Worm (Caenorhabditis elegans): Measurements from ENCODE around the gene F53A9.7.
"Not testable (repeated sequence)": the region's sequence is repeated elsewhere in the genome, so short reads cannot be mapped to it uniquely, and the experiment has no call there.

Gene F53A9.7

DNA sequence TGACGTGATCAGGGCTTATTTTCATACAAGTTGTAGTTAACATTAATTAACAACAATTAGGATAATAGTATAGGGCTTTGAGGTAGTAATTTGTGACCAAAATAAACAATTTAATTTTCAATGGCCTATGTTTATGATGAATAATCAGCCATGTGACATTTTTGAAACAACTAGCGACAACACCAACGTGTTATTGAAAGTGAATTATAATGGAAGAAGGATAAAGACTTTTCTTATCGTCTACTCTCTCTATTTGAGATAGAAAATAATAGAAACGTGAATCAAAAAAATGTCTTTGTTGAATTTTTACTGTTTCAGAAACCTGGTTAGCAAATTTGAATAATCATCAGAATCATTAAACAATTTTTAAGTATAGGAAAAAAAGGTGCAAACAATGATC lies 21.1 kb upstream of the F53A9.7 start:
- TF ChIP-seq nhr-6 (tag; optimal IDR thresholded peaks at IDR 0.05): no peak
- TF ChIP-seq lin-39 (tag; optimal IDR thresholded peaks at IDR 0.05): no peak
- no peak for TF ChIP-seq ama-1 (optimal IDR thresholded peaks at IDR 0.05)
- no peak for TF ChIP-seq fos-1 (tag; optimal IDR thresholded peaks at IDR 0.05)
- TF ChIP-seq sma-9 (GFP tag; optimal IDR thresholded peaks at IDR 0.05): no peak
- TF ChIP-seq sma-9 (tag; optimal IDR thresholded peaks at IDR 0.05): no peak
- no peak for TF ChIP-seq C34F6.9 (tag; optimal IDR thresholded peaks at IDR 0.05)
- no peak for TF ChIP-seq peb-1 (tag; optimal IDR thresholded peaks at IDR 0.05)
- TF ChIP-seq nhr-25 (tag; optimal IDR thresholded peaks at IDR 0.05): no peak

DNA sequence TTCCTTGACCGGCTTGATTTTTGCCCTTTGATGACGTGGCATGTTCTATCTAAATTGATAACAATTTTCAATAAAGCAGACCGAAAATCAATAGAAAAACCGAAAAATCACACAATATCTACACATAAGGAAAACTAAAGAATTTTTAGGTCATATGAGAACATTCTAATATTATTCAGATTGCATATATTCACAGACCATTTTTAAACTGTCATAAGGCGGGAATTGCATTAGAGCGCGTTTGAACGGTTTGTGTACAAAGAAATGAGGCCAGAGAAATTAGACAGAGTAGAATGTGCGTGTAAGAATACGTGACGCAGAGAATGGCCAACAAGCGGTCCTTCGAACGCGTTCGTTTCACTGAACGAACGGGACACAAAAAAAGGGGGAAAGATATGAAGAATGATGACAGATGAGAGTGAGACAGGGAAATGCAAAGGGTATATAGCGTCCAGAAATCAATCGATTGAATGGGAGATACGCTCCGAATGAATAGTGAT lies 20.3 kb upstream of the F53A9.7 start, which contains the start of gene M02D8.3:
Gene M02D8.3 (minus strand): TSS at position 51 of the 500 bp plus-strand sequence.
- TF ChIP-seq nhr-11 (tag; optimal IDR thresholded peaks at IDR 0.05) (no peak), nhr-129 (tag; optimal IDR thresholded peaks at IDR 0.05) (peak; percentile 47), C34F6.9 (tag; optimal IDR thresholded peaks at IDR 0.05) (peak; percentile 55), skn-1 (tag; optimal IDR thresholded peaks at IDR 0.05) (no peak), nhr-21 (tag; optimal IDR thresholded peaks at IDR 0.05) (peak; percentile 36), nhr-12 (tag; optimal IDR thresholded peaks at IDR 0.05) (no peak), zag-1 (tag; optimal IDR thresholded peaks at IDR 0.05) (no peak), fos-1 (tag; optimal IDR thresholded peaks at IDR 0.05) (peak; percentile 55), ztf-1 (GFP tag; conservative IDR thresholded peaks at IDR 0.05) (no peak), crh-2 (tag; optimal IDR thresholded peaks at IDR 0.05) (peak; percentile 58), mbf-1 (tag; optimal IDR thresholded peaks at IDR 0.05) (no peak), ama-1 (optimal IDR thresholded peaks at IDR 0.05) (no peak), sem-4 (tag; optimal IDR thresholded peaks at IDR 0.05) (peak; percentile 17), lsy-2 (tag; optimal IDR thresholded peaks at IDR 0.05) (peak in 1 of 2 experiments; percentile 61), mab-5 (tag; optimal IDR thresholded peaks at IDR 0.05) (no peak), sma-9 (GFP tag; optimal IDR thresholded peaks at IDR 0.05) (peak; percentile 5), sma-9 (tag; optimal IDR thresholded peaks at IDR 0.05) (no peak), snpc-4 (tag; optimal IDR thresholded peaks at IDR 0.05) (no peak)

DNA sequence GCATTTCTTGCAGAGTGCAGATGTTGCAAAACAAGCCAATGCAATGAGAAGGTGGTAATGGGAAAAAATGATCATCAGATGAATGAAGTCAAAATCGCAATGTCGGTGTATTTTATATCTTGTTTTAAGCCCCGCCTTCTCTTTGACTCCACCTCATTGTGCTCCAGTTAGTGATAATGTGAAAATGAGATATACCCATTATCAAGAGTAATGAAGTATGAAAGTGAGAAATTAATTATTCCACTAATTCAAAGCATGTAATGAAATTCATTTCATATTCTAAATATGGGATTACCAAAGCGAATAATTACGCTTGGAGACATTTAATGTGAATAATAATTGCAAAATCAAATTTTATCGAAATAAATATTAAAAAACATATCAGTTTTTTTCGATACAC lies 15.1 kb upstream of the F53A9.7 start, which contains the start of gene M02D8.6:
Gene M02D8.6 (minus strand): TSS at position 101 of the 400 bp plus-strand sequence.
- TF ChIP-seq lin-11, nhr-10, peb-1 (tag; optimal IDR thresholded peaks at IDR 0.05): not testable (repeated sequence)

DNA sequence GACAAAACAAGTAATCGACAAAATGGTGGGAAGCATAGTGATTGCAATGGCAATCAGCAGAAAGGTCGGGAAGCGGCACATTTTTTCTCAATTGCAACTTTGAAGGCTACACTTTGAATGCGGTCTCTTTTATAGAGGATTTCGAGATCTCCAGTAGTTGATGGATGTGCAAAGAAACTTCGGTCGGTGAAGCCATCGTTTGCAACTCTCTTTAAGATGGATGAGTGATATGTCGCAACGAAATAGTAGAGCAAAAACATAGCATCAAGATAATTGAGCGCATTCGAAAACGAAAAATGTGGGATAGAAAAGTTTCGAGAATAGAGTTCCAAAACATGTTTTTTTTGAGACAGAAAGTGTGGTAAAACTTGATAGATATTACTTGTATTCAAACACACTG lies 10.6 kb upstream of the F53A9.7 start, which contains the start of gene EGAP4.1:
Gene EGAP4.1 (minus strand): TSS at position 101 of the 400 bp plus-strand sequence.
- TF ChIP-seq dmd-4 (tag; optimal IDR thresholded peaks at IDR 0.05): no peak
- TF ChIP-seq unc-55 (GFP tag; optimal IDR thresholded peaks at IDR 0.05): no peak
- no peak for TF ChIP-seq nhr-23 (tag; optimal IDR thresholded peaks at IDR 0.05)
- TF ChIP-seq ztf-11 (tag; optimal IDR thresholded peaks at IDR 0.05): no peak
- TF ChIP-seq snpc-4 (tag; optimal IDR thresholded peaks at IDR 0.05): no peak
- TF ChIP-seq ceh-82 (tag; optimal IDR thresholded peaks at IDR 0.05): no peak
- no peak for TF ChIP-seq nhr-21 (tag; optimal IDR thresholded peaks at IDR 0.05)
- no peak for TF ChIP-seq blmp-1 (tag; optimal IDR thresholded peaks at IDR 0.05; ENCODE audit: insufficient read depth)

DNA sequence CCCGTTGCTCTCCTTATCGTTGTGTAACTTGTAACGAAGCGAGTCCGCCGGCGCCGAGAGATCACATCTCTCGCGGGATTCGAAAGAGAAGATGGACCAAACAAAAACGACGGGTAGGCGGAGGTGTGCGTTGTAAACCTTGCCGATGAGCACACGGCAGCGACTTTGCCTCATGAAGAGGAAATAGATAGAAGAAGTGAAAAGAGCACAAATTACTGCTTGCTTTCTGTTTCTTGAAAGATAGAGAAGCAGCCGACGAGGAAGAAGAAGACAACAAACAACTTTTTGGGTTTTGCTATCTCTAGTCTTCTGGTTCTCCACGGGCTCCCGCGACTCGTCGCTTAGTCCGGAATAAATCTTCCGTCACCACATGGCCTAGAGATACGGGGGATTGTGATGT lies 7.1 kb upstream of the F53A9.7 start:
- TF ChIP-seq lin-13 (GFP tag; optimal IDR thresholded peaks at IDR 0.05) (peak; percentile 6), mab-5 (tag; optimal IDR thresholded peaks at IDR 0.05) (no peak), snpc-4 (tag; optimal IDR thresholded peaks at IDR 0.05) (peak; percentile 33), ama-1 (optimal IDR thresholded peaks at IDR 0.05) (no peak), ceh-82 (tag; optimal IDR thresholded peaks at IDR 0.05) (no peak), unc-55 (GFP tag; optimal IDR thresholded peaks at IDR 0.05) (no peak), ceh-16 (tag; optimal IDR thresholded peaks at IDR 0.05) (no peak), nhr-129 (tag; optimal IDR thresholded peaks at IDR 0.05) (peak; percentile 59), zag-1 (tag; optimal IDR thresholded peaks at IDR 0.05) (no peak), gmeb-1 (tag; optimal IDR thresholded peaks at IDR 0.05) (no peak), Y55F3AM.14 (GFP tag; optimal IDR thresholded peaks at IDR 0.05) (no peak), sma-9 (GFP tag; optimal IDR thresholded peaks at IDR 0.05) (peak; percentile 46), sma-9 (tag; optimal IDR thresholded peaks at IDR 0.05) (no peak), sem-4 (tag; optimal IDR thresholded peaks at IDR 0.05) (peak; percentile 22), lsy-2 (tag; optimal IDR thresholded peaks at IDR 0.05) (peak in 1 of 2 experiments; percentile 35), egl-27 (tag; optimal IDR thresholded peaks at IDR 0.05) (no peak), F13H6.1 (tag; optimal IDR thresholded peaks at IDR 0.05) (peak; percentile 83)
